Worm (Caenorhabditis elegans) whole organism, young adult: Measurements from ENCODE around the gene B0280.7.
A peak's percentile ranks its signal among the peaks of the same experiment; 100 is the strongest.

Experiments
- B0035.1 ChIP-seq: sonication (generic microtip); optimal IDR thresholded peaks from 2 replicates; lab custom pipeline; 2016; ENCODE audit warnings: missing genetic modification characterization, mild to moderate bottlenecking, missing compliant biosample characterization, missing genotype, missing genetic modification reagents
- B0336.3 ChIP-seq: fragments of 200-800 bp; sonication (Bioruptor generic); IDR thresholded peaks from 2 replicates; pipeline ENCODE4 v1.3.6; 2022; ENCODE audit warnings: missing genetic modification characterization, missing compliant biosample characterization
- C06A6.2 ChIP-seq: fragments of 200-800 bp; sonication (Bioruptor generic); conservative IDR thresholded peaks from 2 replicates; pipeline ENCODE4 v1.3.6; 2022; ENCODE audit warnings: missing genetic modification characterization, missing compliant biosample characterization
- K11D2.4 ChIP-seq: fragments of 200-800 bp; sonication (Bioruptor generic); IDR thresholded peaks from 2 replicates; pipeline ENCODE4 v1.3.6; 2022; ENCODE audit warnings: missing genetic modification reagents, missing genetic modification characterization, missing compliant biosample characterization
- K12H6.12 ChIP-seq: fragments of 200-800 bp; sonication (Bioruptor generic); optimal IDR thresholded peaks from 2 replicates; lab custom pipeline; 2018; ENCODE audit warnings: mild to moderate bottlenecking, missing genetic modification characterization, missing compliant biosample characterization
- Y53G8AR.9 ChIP-seq: fragments of 200-800 bp; sonication (Bioruptor generic); conservative IDR thresholded peaks from 2 replicates; pipeline ENCODE4 v1.3.6; 2022; ENCODE audit warnings: missing genetic modification reagents, missing genetic modification characterization, missing compliant biosample characterization
- ZK185.1 ChIP-seq: sonication (generic microtip); optimal IDR thresholded peaks from 2 replicates; lab custom pipeline; 2016; ENCODE audit warnings: mild to moderate bottlenecking, missing genetic modification characterization, missing compliant biosample characterization; ENCODE audit not compliant: poor library complexity, severe bottlenecking
- akir-1 ChIP-seq: fragments of 200-800 bp; sonication (Bioruptor generic); optimal IDR thresholded peaks from 2 replicates; lab custom pipeline; 2018; ENCODE audit warnings: mild to moderate bottlenecking, missing genetic modification characterization, moderate library complexity, missing compliant biosample characterization
- aptf-2 ChIP-seq: fragments of 200-800 bp; sonication (Bioruptor generic); conservative IDR thresholded peaks from 2 replicates; pipeline ENCODE4 v1.3.6; 2022; ENCODE audit warnings: missing genetic modification reagents, missing genetic modification characterization, missing compliant biosample characterization
- atf-7 ChIP-seq: sonication (generic microtip); optimal IDR thresholded peaks from 2 replicates; lab custom pipeline; 2017; ENCODE audit warnings: mild to moderate bottlenecking, missing genetic modification characterization, missing compliant biosample characterization
- athp-1 ChIP-seq: sonication (generic microtip); optimal IDR thresholded peaks from 2 replicates; lab custom pipeline; 2017; ENCODE audit warnings: mild to moderate bottlenecking, missing genetic modification characterization, missing compliant biosample characterization
- attf-5 ChIP-seq: fragments of 200-800 bp; sonication (Bioruptor generic); optimal IDR thresholded peaks from 2 replicates; lab custom pipeline; 2018; ENCODE audit warnings: mild to moderate bottlenecking, missing genetic modification characterization, missing compliant biosample characterization
- attf-6 ChIP-seq: fragments of 200-800 bp; sonication (Bioruptor generic); IDR thresholded peaks from 2 replicates; pipeline ENCODE4 v1.3.6; 2022; ENCODE audit warnings: missing genetic modification reagents, missing genetic modification characterization, missing compliant biosample characterization
- bed-1 ChIP-seq: fragments of 200-800 bp; sonication (Bioruptor generic); IDR thresholded peaks from 2 replicates; pipeline ENCODE4 v1.3.6; 2022; ENCODE audit warnings: missing genetic modification reagents, missing genetic modification characterization, missing compliant biosample characterization
- cebp-1 ChIP-seq, 2 experiments: fragments of 200-800 bp in 1 of 2; sonication (Bioruptor generic) in 1 of 2; sonication (generic microtip) in 1 of 2; IDR thresholded peaks in 1 of 2; optimal IDR thresholded peaks in 1 of 2; 2 replicates each; pipeline versions ENCODE4 v1.3.6 to Lab custom; 2017 to 2022; ENCODE audit warnings: missing compliant biosample characterization in 2 of 2, missing genetic modification characterization in 2 of 2, mild to moderate bottlenecking in 1 of 2, missing genetic modification reagents in 1 of 2, moderate library complexity in 1 of 2
- chd-7 ChIP-seq: sonication (generic microtip); optimal IDR thresholded peaks from 2 replicates; lab custom pipeline; 2016; ENCODE audit warnings: mild to moderate bottlenecking, missing genetic modification characterization, moderate library complexity, missing compliant biosample characterization
- die-1 ChIP-seq: sonication (generic microtip); optimal IDR thresholded peaks from 2 replicates; lab custom pipeline; 2016; ENCODE audit warnings: missing genotype, mild to moderate bottlenecking, missing genetic modification characterization, missing compliant biosample characterization
- dox-1 ChIP-seq: fragments of 200-800 bp; sonication (Bioruptor generic); IDR thresholded peaks from 2 replicates; pipeline ENCODE4 v1.3.6; 2022; ENCODE audit warnings: missing genetic modification reagents, missing genetic modification characterization, missing compliant biosample characterization
- ekl-4 ChIP-seq: fragments of 200-800 bp; sonication (Bioruptor generic); IDR thresholded peaks from 2 replicates; pipeline ENCODE4 v1.3.6; 2022; ENCODE audit warnings: missing genetic modification reagents, missing genetic modification characterization, missing compliant biosample characterization
- ets-4 ChIP-seq: fragments of 200-800 bp; sonication (Bioruptor generic); optimal IDR thresholded peaks from 2 replicates; lab custom pipeline; 2018; ENCODE audit warnings: mild to moderate bottlenecking, missing genetic modification characterization, missing compliant biosample characterization
- gei-17 ChIP-seq: fragments of 200-800 bp; sonication (Bioruptor generic); optimal IDR thresholded peaks from 2 replicates; lab custom pipeline; 2018; ENCODE audit warnings: mild to moderate bottlenecking, missing genetic modification characterization, missing compliant biosample characterization
- hlh-26 ChIP-seq: fragments of 200-800 bp; sonication (Bioruptor generic); conservative IDR thresholded peaks from 2 replicates; pipeline ENCODE4 v1.3.6; 2022; ENCODE audit warnings: missing genetic modification reagents, missing genetic modification characterization, missing compliant biosample characterization
- hmg-1.2 ChIP-seq: fragments of 200-800 bp; sonication (Bioruptor generic); IDR thresholded peaks from 2 replicates; pipeline ENCODE4 v1.3.6; 2022; ENCODE audit warnings: missing genetic modification reagents, missing genetic modification characterization, missing compliant biosample characterization
- hsf-1 ChIP-seq: fragments of 200-800 bp; sonication (Bioruptor generic); IDR thresholded peaks from 2 replicates; pipeline ENCODE4 v1.3.6; 2022; ENCODE audit warnings: missing genetic modification reagents, missing genetic modification characterization, missing compliant biosample characterization
- let-607 ChIP-seq, 2 experiments: fragments of 200-800 bp in 1 of 2; sonication (Bioruptor generic) in 1 of 2; sonication (generic microtip) in 1 of 2; optimal IDR thresholded peaks; 2 replicates each; lab custom pipeline; 2016 to 2018; ENCODE audit warnings: mild to moderate bottlenecking in 2 of 2, missing compliant biosample characterization in 2 of 2, missing genetic modification characterization in 2 of 2, moderate library complexity in 2 of 2, missing genotype in 1 of 2
- lin-26 ChIP-seq: fragments of 200-800 bp; sonication (Bioruptor generic); IDR thresholded peaks from 2 replicates; pipeline ENCODE4 v1.3.6; 2022; ENCODE audit warnings: missing genetic modification reagents, missing genetic modification characterization, missing compliant biosample characterization
- lin-35 ChIP-seq, 3 experiments: fragments of 150-350 bp in 2 of 3; sonication (generic microtip) in 1 of 3; optimal IDR thresholded peaks; 2 replicates each; lab custom pipeline; 2014 to 2018; ENCODE audit warnings: missing biosample characterization in 3 of 3, missing genetic modification characterization in 3 of 3, missing genetic modification reagents in 3 of 3
- lin-40 ChIP-seq: sonication (generic microtip); optimal IDR thresholded peaks from 2 replicates; lab custom pipeline; 2016; ENCODE audit warnings: missing genetic modification characterization, mild to moderate bottlenecking, missing compliant biosample characterization, missing genotype, missing genetic modification reagents
- lin-54 ChIP-seq: fragments of 200-800 bp; sonication (Bioruptor generic); optimal IDR thresholded peaks from 2 replicates; lab custom pipeline; 2018; ENCODE audit warnings: mild to moderate bottlenecking, missing genetic modification characterization, missing compliant biosample characterization
- madf-10 ChIP-seq: sonication (generic microtip); optimal IDR thresholded peaks from 2 replicates; lab custom pipeline; 2016; ENCODE audit warnings: mild to moderate bottlenecking, missing genetic modification characterization, missing compliant biosample characterization
- madf-6 ChIP-seq: fragments of 200-800 bp; sonication (Bioruptor generic); IDR thresholded peaks from 2 replicates; pipeline ENCODE4 v1.3.6; 2022; ENCODE audit warnings: missing genetic modification reagents, missing genetic modification characterization, missing compliant biosample characterization
- madf-8 ChIP-seq: fragments of 200-800 bp; sonication (Bioruptor generic); conservative IDR thresholded peaks from 2 replicates; pipeline ENCODE4 v1.3.6; 2022; ENCODE audit warnings: missing genetic modification reagents, missing genetic modification characterization, missing compliant biosample characterization
- mel-28 ChIP-seq: sonication (generic microtip); optimal IDR thresholded peaks from 2 replicates; lab custom pipeline; 2016; ENCODE audit warnings: borderline replicate concordance, mild to moderate bottlenecking, missing genetic modification characterization, missing compliant biosample characterization
- mes-4 ChIP-seq: sonication (generic microtip); optimal IDR thresholded peaks from 2 replicates; lab custom pipeline; 2016; ENCODE audit warnings: missing genotype, missing genetic modification characterization, missing compliant biosample characterization
- nhr-120 ChIP-seq: fragments of 200-800 bp; sonication (Bioruptor generic); IDR thresholded peaks from 2 replicates; pipeline ENCODE4 v1.3.6; 2022; ENCODE audit warnings: missing genetic modification characterization, missing compliant biosample characterization
- nhr-80 ChIP-seq: sonication (generic microtip); optimal IDR thresholded peaks from 2 replicates; lab custom pipeline; 2016; ENCODE audit warnings: missing genetic modification characterization, missing compliant biosample characterization
- pbrm-1 ChIP-seq: fragments of 200-800 bp; sonication (Bioruptor generic); IDR thresholded peaks from 2 replicates; pipeline ENCODE4 v1.3.6; 2022; ENCODE audit warnings: missing genetic modification reagents, missing genetic modification characterization, missing compliant biosample characterization
- rec-8 ChIP-seq, 2 experiments: sonication (generic microtip); optimal IDR thresholded peaks; 2 replicates each; lab custom pipeline; 2016; ENCODE audit warnings: mild to moderate bottlenecking in 2 of 2, missing genetic modification characterization in 2 of 2, missing genetic modification reagents in 2 of 2, missing genotype in 2 of 2, missing biosample characterization in 1 of 2, missing compliant biosample characterization in 1 of 2, moderate library complexity in 1 of 2
- repo-1 ChIP-seq: sonication (generic microtip); optimal IDR thresholded peaks from 2 replicates; lab custom pipeline; 2017; ENCODE audit warnings: mild to moderate bottlenecking, missing genetic modification characterization, missing compliant biosample characterization
- sptf-2 ChIP-seq: fragments of 200-800 bp; sonication (Bioruptor generic); optimal IDR thresholded peaks from 2 replicates; lab custom pipeline; 2018; ENCODE audit warnings: mild to moderate bottlenecking, missing genetic modification characterization, missing compliant biosample characterization
- tbp1 ChIP-seq: fragments of 200-800 bp; sonication (Bioruptor generic); optimal IDR thresholded peaks from 2 replicates; lab custom pipeline; 2018; ENCODE audit warnings: mild to moderate bottlenecking, missing genetic modification characterization, missing compliant biosample characterization
- zim-3 ChIP-seq: sonication (generic microtip); optimal IDR thresholded peaks from 2 replicates; lab custom pipeline; 2017; ENCODE audit warnings: mild to moderate bottlenecking, missing genetic modification characterization, moderate library complexity, missing compliant biosample characterization
- ztf-26 ChIP-seq: sonication (generic microtip); optimal IDR thresholded peaks from 2 replicates; lab custom pipeline; 2017; ENCODE audit warnings: missing genetic modification characterization, missing compliant biosample characterization

B0280.7 gene

DNA sequence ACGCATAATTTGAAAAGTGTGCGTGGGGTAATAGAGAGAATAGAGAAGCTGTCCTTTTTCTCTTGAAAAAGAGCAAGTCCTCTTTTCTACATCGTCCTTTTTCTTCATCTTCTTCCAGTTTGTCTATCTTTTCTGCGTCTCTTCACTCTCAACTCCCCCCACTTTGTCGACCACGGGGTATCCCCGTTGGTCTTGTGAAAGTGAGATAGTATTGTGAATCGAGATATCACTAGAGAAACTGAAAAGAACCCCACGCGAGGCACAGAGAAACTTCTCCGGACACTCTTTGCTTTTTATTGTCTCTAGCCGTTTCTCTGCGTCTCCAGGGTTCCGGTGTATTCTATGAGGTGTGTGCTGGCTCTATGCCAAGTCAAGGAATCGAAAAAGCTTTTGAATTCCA lies 43.9 kb upstream of the B0280.7 start (continued):
- TF ChIP-seq mes-4 (tag; lab: Kevin White, UChicago) (no peak), zim-3 (no peak), lin-54 (peak; percentile 60), sptf-2 (GFP tag; lab: Kevin White, UChicago) (no peak), aptf-2 (GFP tag; lab: Robert Waterston, UW) (no peak), hsf-1 (GFP tag; lab: Robert Waterston, UW) (peak; percentile 85), hlh-26 (GFP tag; lab: Robert Waterston, UW) (no peak)
- TF ChIP-seq, all 124 proteins: peak for 61

DNA sequence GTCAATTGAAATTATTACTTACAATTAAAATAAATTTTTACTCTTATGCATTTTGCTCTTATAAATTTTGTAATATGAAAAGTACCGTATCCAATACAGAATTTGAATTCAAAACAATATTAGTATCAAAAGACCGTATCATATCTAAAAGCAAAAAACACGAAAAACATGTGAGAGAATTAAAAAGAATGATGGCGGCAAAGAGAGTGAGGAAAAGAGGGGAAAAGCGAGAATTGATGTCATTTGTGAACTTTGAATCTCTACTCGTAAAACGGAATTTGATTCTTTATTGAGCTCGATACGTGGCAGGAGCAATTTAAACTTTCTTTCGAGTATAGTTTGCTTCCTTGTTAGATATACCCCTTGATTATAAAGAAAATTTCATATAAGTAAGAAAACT lies 42.8 kb upstream of the B0280.7 start:
- TF ChIP-seq hmg-1.2 (peak; percentile 4; the same call in 1 of the 2 replicates), lin-26 (GFP tag; lab: Robert Waterston, UW) (0 out of 2 replicates have a peak, but pooled peaks have one; percentile 23), Y53G8AR.9 (no peak)

DNA sequence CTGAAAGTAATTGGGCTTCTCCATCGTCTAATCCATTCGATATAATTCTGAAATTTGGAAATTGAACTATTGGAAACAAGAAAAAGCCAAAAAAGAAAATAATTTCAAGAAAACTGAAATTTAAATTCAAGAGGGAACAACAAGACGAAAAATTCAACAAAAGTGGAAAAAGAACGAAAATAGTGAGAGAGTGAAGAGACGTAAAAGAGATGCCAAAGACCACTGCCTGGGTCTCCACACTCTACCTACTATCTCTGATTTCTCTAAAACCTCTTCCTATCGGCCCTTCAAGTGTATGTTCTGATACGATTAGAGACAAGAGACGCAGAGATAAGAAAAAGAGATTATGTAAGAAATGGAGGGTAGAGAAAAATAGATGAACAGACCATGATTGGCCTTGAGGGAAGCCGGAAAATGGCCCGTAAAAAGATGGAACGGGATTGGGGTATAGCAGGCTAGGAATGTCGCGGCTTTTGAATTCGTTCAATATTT lies 42.1 kb upstream of the B0280.7 start, which contains the start of gene ogt-1:
Gene ogt-1, minus strand, starts transcription at position 51 of the 492 bp plus-strand sequence.
- TF ChIP-seq hmg-1.2 (peak; percentile 89), madf-10 (tag; lab: Kevin White, UChicago) (peak; percentile 5), nhr-120 (GFP tag; lab: Robert Waterston, UW) (no peak), B0035.1 (tag; lab: Kevin White, UChicago) (no peak), mel-28 (tag; lab: Kevin White, UChicago) (no peak), cebp-1 (GFP tag; IDR thresholded peaks at IDR 0.05; lab: Robert Waterston, UW) (no peak), cebp-1 (tag; optimal IDR thresholded peaks at IDR 0.05; lab: Kevin White, UChicago) (peak; percentile 67), akir-1 (GFP tag; lab: Kevin White, UChicago) (no peak), nhr-80 (peak; percentile 4), ets-4 (GFP tag; lab: Kevin White, UChicago) (no peak), madf-8 (GFP tag; lab: Robert Waterston, UW) (no peak), K11D2.4 (peak; percentile 58; the same call in 1 of the 2 replicates), ekl-4 (peak; percentile 69), ztf-26 (tag; lab: Kevin White, UChicago) (peak; percentile 59), rec-8 (tag; optimal IDR thresholded peaks at IDR 0.05; lab: Kevin White, UChicago) (no peak), ZK185.1 (peak; percentile 32), C06A6.2 (GFP tag; lab: Robert Waterston, UW) (peak; percentile 65; the same call in 1 of the 2 replicates), atf-7 (tag; lab: Kevin White, UChicago) (peak; percentile 75), attf-6 (GFP tag; lab: Robert Waterston, UW) (no peak), let-607 (tag; optimal IDR thresholded peaks at IDR 0.05; lab: Kevin White, UChicago) (peak in 1 of 2 experiments; percentile 2), lin-40 (tag; lab: Kevin White, UChicago) (peak; percentile 84), lin-54 (peak; percentile 55), madf-6 (GFP tag; lab: Robert Waterston, UW) (no peak), Y53G8AR.9 (0 out of 2 replicates have a peak, but pooled peaks have one; percentile 48), aptf-2 (GFP tag; lab: Robert Waterston, UW) (peak; percentile 59), K12H6.12 (peak; percentile 63), chd-7 (tag; lab: Kevin White, UChicago) (peak; percentile 25), bed-1 (GFP tag; lab: Robert Waterston, UW) (no peak), tbp1 (GFP tag; lab: Kevin White, UChicago) (peak; percentile 52), attf-5 (peak; percentile 44), B0336.3 (0 out of 2 replicates have a peak, but pooled peaks have one; percentile 38), pbrm-1 (GFP tag; lab: Robert Waterston, UW) (peak; percentile 42; the same call in 1 of the 2 replicates), gei-17 (GFP tag; lab: Kevin White, UChicago) (peak; percentile 32), repo-1 (tag; lab: Kevin White, UChicago) (peak; percentile 4), athp-1 (tag; lab: Kevin White, UChicago) (peak; percentile 13), lin-35 (GFP tag; optimal IDR thresholded peaks at IDR 0.05; lab: Kevin White, UChicago) (peak in 1 of 3 experiments; percentile 71), die-1 (peak; percentile 15), dox-1 (peak; percentile 65), hlh-26 (GFP tag; lab: Robert Waterston, UW) (no peak)
